Fruit fly (Drosophila melanogaster) whole organism, wandering third instar larva: ENCODE data around the gene ct.

Source experiments
- CG32264 ChIP-seq: fragments of 200-800 bp; sonication (Bioruptor generic); optimal IDR thresholded peaks from 2 replicates; lab custom pipeline; 2016; ENCODE audit warnings: missing biosample characterization, missing genetic modification characterization
- CG9705 ChIP-seq: fragments of 200-800 bp; sonication (Bioruptor generic); optimal IDR thresholded peaks from 2 replicates; lab custom pipeline; 2018; ENCODE audit warnings: missing biosample characterization, mild to moderate bottlenecking, missing genetic modification characterization
- Dfd ChIP-seq: fragments of >200 bp; optimal IDR thresholded peaks from 2 replicates; lab custom pipeline; 2017; ENCODE audit warnings: missing biosample characterization, missing genetic modification characterization
- Dif ChIP-seq: fragments of 200-275, 200-300 bp; sonication (Bioruptor generic); optimal IDR thresholded peaks from 2 replicates; lab custom pipeline; 2018; ENCODE audit warnings: missing biosample characterization, missing genetic modification characterization; ENCODE audit not compliant: partially characterized antibody
- GATAd ChIP-seq: sonication (Bioruptor generic); optimal IDR thresholded peaks from 2 replicates; lab custom pipeline; 2016; ENCODE audit warnings: missing biosample characterization, missing genetic modification characterization
- HLH106 ChIP-seq: fragments of 200-800 bp; optimal IDR thresholded peaks from 3 replicates; lab custom pipeline; 2019; ENCODE audit warnings: missing biosample characterization, mild to moderate bottlenecking, missing genetic modification characterization, moderate library complexity
- Hnf4 ChIP-seq: fragments of 200-800 bp; sonication (Bioruptor generic); optimal IDR thresholded peaks from 2 replicates; lab custom pipeline; 2016; ENCODE audit warnings: missing biosample characterization, mild to moderate bottlenecking, missing genetic modification characterization
- Jra ChIP-seq: sonication (Bioruptor generic); optimal IDR thresholded peaks from 2 replicates; lab custom pipeline; 2016; ENCODE audit warnings: missing biosample characterization, missing genetic modification characterization
- Mio ChIP-seq: sonication (Bioruptor generic); optimal IDR thresholded peaks from 2 replicates; lab custom pipeline; 2016; ENCODE audit warnings: missing biosample characterization, missing genetic modification characterization
- Myc ChIP-seq: fragments of >200 bp; optimal IDR thresholded peaks from 2 replicates; lab custom pipeline; 2017
- N ChIP-seq: fragments of >200 bp; optimal IDR thresholded peaks from 2 replicates; lab custom pipeline; 2018; ENCODE audit warnings: missing biosample characterization, missing external identifiers, missing genetic modification characterization
- OdsH ChIP-seq: fragments of 200-800 bp; sonication (Bioruptor generic); optimal IDR thresholded peaks from 2 replicates; lab custom pipeline; 2016; ENCODE audit warnings: missing biosample characterization, mild to moderate bottlenecking, missing genetic modification characterization
- Rel ChIP-seq, 2 experiments: fragments of 200-800 bp; sonication (Bioruptor generic) in 1 of 2; optimal IDR thresholded peaks; 2 replicates in 1 of 2; 3 replicates in 1 of 2; lab custom pipeline; 2016 to 2019; ENCODE audit warnings: mild to moderate bottlenecking in 2 of 2, missing biosample characterization in 2 of 2, missing genetic modification characterization in 2 of 2, moderate library complexity in 1 of 2
- Sp1 ChIP-seq: fragments of 200-800 bp; sonication (Bioruptor generic); optimal IDR thresholded peaks from 3 replicates; lab custom pipeline; 2019; ENCODE audit warnings: missing biosample characterization, mild to moderate bottlenecking, missing genetic modification characterization, moderate library complexity
- Vsx2 ChIP-seq: fragments of 200-300, 225-300 bp; sonication (Bioruptor generic); optimal IDR thresholded peaks from 2 replicates; lab custom pipeline; 2018; ENCODE audit warnings: missing biosample characterization, missing genetic modification characterization; ENCODE audit not compliant: partially characterized antibody
- brk ChIP-seq: fragments of 200-800 bp; sonication (Bioruptor generic); optimal IDR thresholded peaks from 2 replicates; lab custom pipeline; 2016; ENCODE audit warnings: missing biosample characterization, mild to moderate bottlenecking, missing genetic modification characterization
- dl ChIP-seq, 2 experiments: fragments of 175-275, 200-275 bp in 1 of 2; fragments of 200-275 bp in 1 of 2; sonication (Bioruptor generic); optimal IDR thresholded peaks; lab custom pipeline; 2018; ENCODE audit warnings: mild to moderate bottlenecking in 2 of 2, missing biosample characterization in 2 of 2, missing genetic modification characterization in 2 of 2, moderate library complexity in 2 of 2; ENCODE audit not compliant: partially characterized antibody in 2 of 2, insufficient read depth in 1 of 2
- dmrt93B ChIP-seq: fragments of 200-800 bp; sonication (Bioruptor generic); optimal IDR thresholded peaks from 2 replicates; lab custom pipeline; 2018; ENCODE audit warnings: missing biosample characterization, mild to moderate bottlenecking, missing genetic modification characterization
- dsf ChIP-seq: sonication (Bioruptor generic); optimal IDR thresholded peaks from 2 replicates; lab custom pipeline; 2016; ENCODE audit warnings: missing biosample characterization, missing genetic modification characterization, borderline replicate concordance
- ey ChIP-seq: fragments of 200-800 bp; sonication (Bioruptor generic); optimal IDR thresholded peaks from 2 replicates; lab custom pipeline; 2016; ENCODE audit warnings: missing biosample characterization, missing genetic modification characterization
- foxo ChIP-seq, 2 experiments: fragments of 200-800 bp; sonication (Bioruptor generic); optimal IDR thresholded peaks; 2 replicates in 1 of 2; 3 replicates in 1 of 2; lab custom pipeline; 2016 to 2017; ENCODE audit warnings: missing biosample characterization in 2 of 2, missing genetic modification characterization in 2 of 2
- fru ChIP-seq: fragments of 200-800 bp; sonication (Bioruptor generic); optimal IDR thresholded peaks from 3 replicates; lab custom pipeline; 2016; ENCODE audit warnings: missing biosample characterization, mild to moderate bottlenecking, missing genetic modification characterization
- h ChIP-seq: fragments of 200-800 bp; sonication (Bioruptor generic); optimal IDR thresholded peaks from 3 replicates; lab custom pipeline; 2016; ENCODE audit warnings: missing biosample characterization, mild to moderate bottlenecking, missing genetic modification characterization
- jim ChIP-seq: fragments of 175-275, 200-325 bp; sonication (Bioruptor generic); optimal IDR thresholded peaks from 2 replicates; lab custom pipeline; 2016; ENCODE audit warnings: missing biosample characterization, mild to moderate bottlenecking, missing genetic modification characterization
- psq ChIP-seq: fragments of 200-800 bp; sonication (Bioruptor generic); optimal IDR thresholded peaks from 3 replicates; lab custom pipeline; 2017; ENCODE audit warnings: missing biosample characterization, mild to moderate bottlenecking, missing genetic modification characterization, moderate library complexity
- rgr ChIP-seq: fragments of 200-800 bp; sonication (Bioruptor generic); optimal IDR thresholded peaks from 3 replicates; lab custom pipeline; 2016; ENCODE audit warnings: missing biosample characterization, mild to moderate bottlenecking, missing genetic modification characterization
- sage ChIP-seq: fragments of 200-800 bp; sonication (Bioruptor generic); optimal IDR thresholded peaks from 2 replicates; lab custom pipeline; 2016; ENCODE audit warnings: missing biosample characterization, mild to moderate bottlenecking, missing genetic modification characterization
- sv ChIP-seq: fragments of 200-800 bp; sonication (Bioruptor generic); optimal IDR thresholded peaks from 3 replicates; lab custom pipeline; 2016; ENCODE audit warnings: missing biosample characterization, missing genetic modification characterization
- tai ChIP-seq: sonication (Bioruptor generic); optimal IDR thresholded peaks from 2 replicates; lab custom pipeline; 2016; ENCODE audit warnings: missing biosample characterization, missing genetic modification characterization
- usp ChIP-seq: fragments of >200 bp; optimal IDR thresholded peaks from 2 replicates; lab custom pipeline; 2017; ENCODE audit warnings: missing biosample characterization, missing genetic modification characterization
- woc ChIP-seq: sonication (Bioruptor generic); optimal IDR thresholded peaks from 2 replicates; lab custom pipeline; 2016; ENCODE audit warnings: missing biosample characterization, mild to moderate bottlenecking, missing genetic modification characterization

The ct gene

dm6 chrX:7571200-7571599, 37.0 kb upstream of the ct start:
- TF ChIP-seq Sp1: peak; percentile 4
- no peak for TF ChIP-seq tai (GFP tag; lab: Kevin White, UChicago)
- peak; percentile 23 for TF ChIP-seq rgr (GFP tag; lab: Kevin White, UChicago)
- no peak for TF ChIP-seq Vsx2
- no peak for TF ChIP-seq CG9705 (GFP tag; lab: Kevin White, UChicago)
- TF ChIP-seq dmrt93B (GFP tag; lab: Kevin White, UChicago): no peak
- no peak for TF ChIP-seq jim (GFP tag; lab: Kevin White, UChicago)
- TF ChIP-seq Hnf4: no peak
- TF ChIP-seq fru (GFP tag; lab: Kevin White, UChicago): peak; percentile 44
- peak; percentile 21 for TF ChIP-seq woc (GFP tag; lab: Kevin White, UChicago)
- TF ChIP-seq CG32264 (GFP tag; lab: Kevin White, UChicago): no peak
- peak; percentile 11 for TF ChIP-seq OdsH
- no peak for TF ChIP-seq Jra (GFP tag; lab: Kevin White, UChicago)
- no peak for TF ChIP-seq N (GFP tag; lab: Kevin White, UChicago)
- TF ChIP-seq sv (GFP tag; lab: Kevin White, UChicago): no peak
- TF ChIP-seq Dif (GFP tag; lab: Kevin White, UChicago): no peak
- TF ChIP-seq Myc (lab: Kevin White, UChicago): no peak
- TF ChIP-seq psq (GFP tag; lab: Kevin White, UChicago): peak; percentile 21
- TF ChIP-seq h (GFP tag; lab: Kevin White, UChicago): peak; percentile 52
- no peak for TF ChIP-seq Mio (GFP tag; lab: Kevin White, UChicago)
- no peak for TF ChIP-seq brk (GFP tag; lab: Kevin White, UChicago)
- no peak for TF ChIP-seq dsf
- TF ChIP-seq ey (GFP tag; lab: Kevin White, UChicago): peak; percentile 37
- TF ChIP-seq dl (GFP tag; optimal IDR thresholded peaks at IDR 0.05; lab: Kevin White, UChicago; ENCODE audit: insufficient read depth in 1 of 2, partially characterized antibody in 2 of 2): no peak
- peak; percentile 26 for TF ChIP-seq HLH106 (tag; lab: Kevin White, UChicago)
- peak in 1 of 2 experiments; percentile 43 for TF ChIP-seq foxo (GFP tag; optimal IDR thresholded peaks at IDR 0.05; lab: Kevin White, UChicago)
- TF ChIP-seq GATAd (GFP tag; lab: Kevin White, UChicago): no peak

dm6 chrX:7573990-7574389, 34.2 kb upstream of the ct start, which contains the start of gene CG11369:
TSS of gene CG11369 (plus strand) at chrX:7574290.
- TF ChIP-seq dmrt93B (GFP tag; lab: Kevin White, UChicago) (no peak), Dfd (no peak), Myc (lab: Kevin White, UChicago) (no peak), rgr (GFP tag; lab: Kevin White, UChicago) (no peak)

- no peak for TF ChIP-seq usp (GFP tag; lab: Kevin White, UChicago)
- TF ChIP-seq jim (GFP tag; lab: Kevin White, UChicago): no peak
- TF ChIP-seq CG32264 (GFP tag; lab: Kevin White, UChicago): no peak
- TF ChIP-seq fru (GFP tag; lab: Kevin White, UChicago): peak; percentile 2
Measured at dm6 chrX:7579023-7579422, 29.2 kb upstream of the ct start.

- TF ChIP-seq Rel (GFP tag; optimal IDR thresholded peaks at IDR 0.05; lab: Kevin White, UChicago) (no peak), Rel (tag; optimal IDR thresholded peaks at IDR 0.05; lab: Kevin White, UChicago) (peak; percentile 17), dmrt93B (GFP tag; lab: Kevin White, UChicago) (no peak), ey (GFP tag; lab: Kevin White, UChicago) (no peak)
Measured at dm6 chrX:7579810-7580209, 28.4 kb upstream of the ct start.

dm6 chrX:7581165-7581786, 27.0 kb upstream of the ct start:
- TF ChIP-seq sage (GFP tag; lab: Kevin White, UChicago) (no peak), GATAd (GFP tag; lab: Kevin White, UChicago) (no peak), dsf (no peak), brk (GFP tag; lab: Kevin White, UChicago) (no peak), fru (GFP tag; lab: Kevin White, UChicago) (no peak), psq (GFP tag; lab: Kevin White, UChicago) (no peak)
